Fruit fly (Drosophila melanogaster): Measurements from ENCODE around the gene CG4511.

CG4511 gene

dm6 chr3R:10832526-10833165 is 21.7 kb upstream of the CG4511 start (continued):
- no peak for TF ChIP-seq CG4328 (GFP tag; optimal IDR thresholded peaks at IDR 0.05)
- TF ChIP-seq Xbp1 (GFP tag; optimal IDR thresholded peaks at IDR 0.05): no peak
- no peak for TF ChIP-seq mld (GFP tag; IDR thresholded peaks at IDR 0.05; ENCODE audit: partially characterized antibody)
- no peak for TF ChIP-seq CG2129 (GFP tag; IDR thresholded peaks at IDR 0.05; ENCODE audit: partially characterized antibody)
- no peak for TF ChIP-seq prd (optimal IDR thresholded peaks at IDR 0.05)
- peak; percentile 47; the same call in 2 of the 3 replicates for TF ChIP-seq prd (GFP tag; IDR thresholded peaks at IDR 0.05)
- TF ChIP-seq CG1024 (GFP tag; IDR thresholded peaks at IDR 0.05): peak; percentile 3; the same call in 1 of the 2 replicates
- no peak for TF ChIP-seq az2 (GFP tag; optimal IDR thresholded peaks at IDR 0.05)
- TF ChIP-seq CG7987 (GFP tag; optimal IDR thresholded peaks at IDR 0.05): no peak
- TF ChIP-seq CG8388 (GFP tag; optimal IDR thresholded peaks at IDR 0.05): no peak
- no peak for TF ChIP-seq CG32767 (GFP tag; IDR thresholded peaks at IDR 0.05)
- TF ChIP-seq disco-r (GFP tag; optimal IDR thresholded peaks at IDR 0.05): no peak
- TF ChIP-seq CG2889 (GFP tag; IDR thresholded peaks at IDR 0.05): no peak
- TF ChIP-seq stc (GFP tag; IDR thresholded peaks at IDR 0.05): no peak
- TF ChIP-seq Sry-δ (GFP tag; optimal IDR thresholded peaks at IDR 0.05): no peak
- TF ChIP-seq D19B (GFP tag; optimal IDR thresholded peaks at IDR 0.05): no peak
- TF ChIP-seq CG7556 (GFP tag; optimal IDR thresholded peaks at IDR 0.05): no peak
- TF ChIP-seq Kr (GFP tag; optimal IDR thresholded peaks at IDR 0.05): no peak
- 0 out of 2 replicates have a peak, but pooled peaks have one; percentile 14 for TF ChIP-seq Ada2b (GFP tag; IDR thresholded peaks at IDR 0.05)
- TF ChIP-seq knrl (GFP tag; IDR thresholded peaks at IDR 0.05; ENCODE audit: partially characterized antibody): no peak
- no peak for TF ChIP-seq CG9437 (GFP tag; optimal IDR thresholded peaks at IDR 0.05)
- TF ChIP-seq Rfx (GFP tag; IDR thresholded peaks at IDR 0.05): no peak
- TF ChIP-seq CG13287 (GFP tag; IDR thresholded peaks at IDR 0.05; ENCODE audit: partially characterized antibody): no peak
- peak; percentile 38; the same call in 1 of the 2 replicates for TF ChIP-seq ara (GFP tag; IDR thresholded peaks at IDR 0.05)
- TF ChIP-seq E2f1 (GFP tag; IDR thresholded peaks at IDR 0.05): no peak
- peak; percentile 42; the same call in 1 of the 2 replicates for TF ChIP-seq CG31441 (GFP tag; IDR thresholded peaks at IDR 0.05)
- TF ChIP-seq Hsf (GFP tag; optimal IDR thresholded peaks at IDR 0.05): no peak
- no peak for TF ChIP-seq Mad (GFP tag; optimal IDR thresholded peaks at IDR 0.05)
- TF ChIP-seq CG6765 (GFP tag; optimal IDR thresholded peaks at IDR 0.05): no peak
- TF ChIP-seq lmd (GFP tag; IDR thresholded peaks at IDR 0.05): peak; percentile 24; the same call in 1 of the 2 replicates
- no peak for TF ChIP-seq sqz (GFP tag; optimal IDR thresholded peaks at IDR 0.05)
- TF ChIP-seq kay (GFP tag; optimal IDR thresholded peaks at IDR 0.05): no peak
- TF ChIP-seq dm (GFP tag; optimal IDR thresholded peaks at IDR 0.05): no peak
- TF ChIP-seq Lpt (GFP tag; optimal IDR thresholded peaks at IDR 0.05): no peak
- TF ChIP-seq CG4820 (GFP tag; optimal IDR thresholded peaks at IDR 0.05): peak; percentile 27
- TF ChIP-seq CG16863 (GFP tag; optimal IDR thresholded peaks at IDR 0.05): no peak
- TF ChIP-seq CG34422 (GFP tag; IDR thresholded peaks at IDR 0.05): 0 out of 3 replicates have a peak, but pooled peaks have one; percentile 16
- no peak for TF ChIP-seq Sox100B (GFP tag; optimal IDR thresholded peaks at IDR 0.05)
- TF ChIP-seq cg (GFP tag; optimal IDR thresholded peaks at IDR 0.05): no peak
- TF ChIP-seq ken (GFP tag; IDR thresholded peaks at IDR 0.05): no peak
- TF ChIP-seq sima (GFP tag; optimal IDR thresholded peaks at IDR 0.05): no peak
- TF ChIP-seq CG4617 (GFP tag; optimal IDR thresholded peaks at IDR 0.05; ENCODE audit: borderline replicate concordance): no peak
- TF ChIP-seq HLH54F (GFP tag; optimal IDR thresholded peaks at IDR 0.05): no peak
- TF ChIP-seq Sin3A (optimal IDR thresholded peaks at IDR 0.05): no peak
- TF ChIP-seq Elba2 (GFP tag; optimal IDR thresholded peaks at IDR 0.05): no peak
- no peak for TF ChIP-seq ind (GFP tag; optimal IDR thresholded peaks at IDR 0.05)
- TF ChIP-seq Aef1 (GFP tag; IDR thresholded peaks at IDR 0.05): no peak
- TF ChIP-seq Opbp (GFP tag; IDR thresholded peaks at IDR 0.05; ENCODE audit: partially characterized antibody): no peak
- no peak for TF ChIP-seq twi (tag; optimal IDR thresholded peaks at IDR 0.05)
- TF ChIP-seq fd102C (GFP tag; optimal IDR thresholded peaks at IDR 0.05): no peak
- no peak for TF ChIP-seq CG4707 (GFP tag; optimal IDR thresholded peaks at IDR 0.05)

Data from whole organism, embryonic.